Fruit fly (Drosophila melanogaster) whole organism, pupa: ENCODE data around the gene Lcp65Aa.

Source experiments
- CG10348 ChIP-seq: fragments of 200-800 bp; sonication (Bioruptor generic); IDR thresholded peaks from 2 replicates; pipeline ENCODE4 v1.3.6; 2022; ENCODE audit warnings: missing biosample characterization, missing genetic modification characterization
- CG12605 ChIP-seq: fragments of 200-800 bp; sonication (Bioruptor generic); IDR thresholded peaks from 2 replicates; pipeline ENCODE4 v1.3.6; 2022; ENCODE audit warnings: missing biosample characterization, missing genetic modification characterization
- CG13204 ChIP-seq: fragments of 200-800 bp; sonication (Bioruptor generic); optimal IDR thresholded peaks from 2 replicates; lab custom pipeline; 2018; ENCODE audit warnings: missing biosample characterization, mild to moderate bottlenecking, missing genetic modification characterization, moderate library complexity
- CG14655 ChIP-seq: fragments of 200-800 bp; sonication (Bioruptor generic); optimal IDR thresholded peaks from 3 replicates; lab custom pipeline; 2017; ENCODE audit warnings: mild to moderate bottlenecking, missing biosample characterization, missing genetic modification reagents, missing genetic modification characterization
- CG15710 ChIP-seq: fragments of 200-800 bp; sonication (Bioruptor generic); optimal IDR thresholded peaks from 2 replicates; lab custom pipeline; 2018; ENCODE audit warnings: missing biosample characterization, mild to moderate bottlenecking, missing genetic modification characterization, moderate library complexity
- CG17806 ChIP-seq: fragments of 200-800 bp; sonication (Bioruptor generic); optimal IDR thresholded peaks from 2 replicates; lab custom pipeline; 2018; ENCODE audit warnings: missing biosample characterization, mild to moderate bottlenecking, missing genetic modification characterization, moderate library complexity
- CG32121 ChIP-seq: fragments of 200-800 bp; sonication (Bioruptor generic); IDR thresholded peaks from 2 replicates; pipeline ENCODE4 v1.3.6; 2022; ENCODE audit warnings: missing biosample characterization, missing genetic modification characterization
- CG34367 ChIP-seq: fragments of 200-800 bp; sonication (Bioruptor generic); optimal IDR thresholded peaks from 2 replicates; lab custom pipeline; 2018; ENCODE audit warnings: missing biosample characterization, mild to moderate bottlenecking, missing genetic modification characterization
- CG4496 ChIP-seq: fragments of 200-800 bp; sonication (Bioruptor generic); IDR thresholded peaks from 3 replicates; pipeline ENCODE4 v1.3.6; 2022; ENCODE audit warnings: missing biosample characterization, missing genetic modification characterization
- CG8159 ChIP-seq: fragments of 200-800 bp; sonication (Bioruptor generic); optimal IDR thresholded peaks from 3 replicates; lab custom pipeline; 2018; ENCODE audit warnings: missing biosample characterization, mild to moderate bottlenecking, missing genetic modification characterization, moderate library complexity
- CG8301 ChIP-seq: fragments of 200-800 bp; sonication (Bioruptor generic); optimal IDR thresholded peaks from 2 replicates; lab custom pipeline; 2018; ENCODE audit warnings: missing biosample characterization, mild to moderate bottlenecking, missing genetic modification characterization
- CG9948 ChIP-seq: fragments of 200-800 bp; sonication (Bioruptor generic); optimal IDR thresholded peaks from 2 replicates; lab custom pipeline; 2018; ENCODE audit warnings: missing biosample characterization, mild to moderate bottlenecking, missing genetic modification characterization, moderate library complexity
- D1 ChIP-seq: fragments of 200-800 bp; sonication (Bioruptor generic); optimal IDR thresholded peaks from 2 replicates; lab custom pipeline; 2018; ENCODE audit warnings: missing biosample characterization, mild to moderate bottlenecking, missing genetic modification characterization, moderate library complexity
- EcR ChIP-seq: fragments of 200-800 bp; sonication (Bioruptor generic); optimal IDR thresholded peaks from 3 replicates; lab custom pipeline; 2019; ENCODE audit warnings: missing biosample characterization, missing genetic modification characterization, mild to moderate bottlenecking, moderate library complexity, missing genetic modification reagents
- Ets98B ChIP-seq: fragments of 200-800 bp; sonication (Bioruptor generic); IDR thresholded peaks from 2 replicates; pipeline ENCODE4 v1.3.6; 2022; ENCODE audit warnings: missing biosample characterization, missing genetic modification characterization
- Pif1A ChIP-seq: fragments of 200-800 bp; sonication (Bioruptor generic); optimal IDR thresholded peaks from 3 replicates; lab custom pipeline; 2016; ENCODE audit warnings: missing biosample characterization, missing genetic modification characterization
- Pif1B ChIP-seq: fragments of 200-800 bp; sonication (Bioruptor generic); optimal IDR thresholded peaks from 3 replicates; lab custom pipeline; 2016; ENCODE audit warnings: missing biosample characterization, missing genetic modification characterization
- Snoo ChIP-seq: fragments of 200-800 bp; sonication (Bioruptor generic); optimal IDR thresholded peaks from 3 replicates; lab custom pipeline; 2017; ENCODE audit warnings: missing biosample characterization, mild to moderate bottlenecking, missing genetic modification characterization, inconsistent platforms
- fd96Ca ChIP-seq: fragments of 200-800 bp; sonication (Bioruptor generic); IDR thresholded peaks from 3 replicates; pipeline ENCODE4 v1.3.6; 2022; ENCODE audit warnings: missing biosample characterization, missing genetic modification characterization
- gl ChIP-seq: fragments of 200-800 bp; sonication (Bioruptor generic); optimal IDR thresholded peaks from 2 replicates; lab custom pipeline; 2018; ENCODE audit warnings: missing biosample characterization, mild to moderate bottlenecking, missing genetic modification characterization
- rn ChIP-seq: fragments of 200-800 bp; sonication (Bioruptor generic); IDR thresholded peaks from 2 replicates; pipeline ENCODE4 v1.3.6; 2022; ENCODE audit warnings: missing biosample characterization, missing genetic modification characterization

Gene Lcp65Aa

DNA sequence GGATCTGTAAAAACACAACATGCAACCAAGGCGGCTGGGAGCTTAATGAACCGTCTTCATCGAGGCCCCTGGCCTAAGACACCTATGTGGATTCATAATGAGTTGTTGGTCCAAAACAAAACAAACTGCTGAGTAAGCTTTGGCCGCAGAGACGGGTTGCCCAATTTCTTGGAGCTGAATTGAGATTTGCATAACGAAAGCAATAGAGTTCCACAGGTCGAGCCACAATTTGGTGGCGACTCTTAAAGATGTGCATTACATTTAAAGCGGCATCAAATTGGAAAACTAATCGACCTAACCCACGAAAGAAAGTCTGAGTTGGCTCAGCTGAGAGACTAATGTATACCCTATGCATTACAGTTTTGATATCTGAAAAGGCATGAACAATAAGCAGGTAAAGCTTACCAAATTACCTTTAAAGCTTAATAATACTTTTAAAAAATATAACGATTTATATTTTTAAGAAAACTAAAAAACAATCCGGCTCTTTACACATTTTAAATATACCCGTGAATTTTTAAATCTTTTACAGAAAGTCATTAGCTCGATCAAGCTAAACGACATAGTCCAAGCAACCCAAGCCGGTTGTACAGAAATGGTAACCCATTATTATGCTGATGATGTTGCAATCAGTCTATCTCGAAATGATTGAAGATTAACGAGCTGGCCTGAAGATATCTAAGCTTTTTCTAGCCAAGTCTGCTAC lies 6.4 kb downstream of the Lcp65Aa start, which contains the start of gene CG13297:
TSS of gene CG13297 (minus strand) at position 51 of the 706 bp plus-strand sequence.
- TF ChIP-seq CG34367 (tag; lab: Kevin White, UChicago) (no peak), CG9948 (no peak), CG8159 (tag; lab: Kevin White, UChicago) (no peak), fd96Ca (GFP tag; lab: Robert Waterston, UW) (no peak), CG13204 (GFP tag; lab: Kevin White, UChicago) (no peak), Pif1B (GFP tag; lab: Kevin White, UChicago) (no peak), CG14655 (GFP tag; lab: Kevin White, UChicago) (no peak), CG17806 (tag; lab: Kevin White, UChicago) (no peak), Ets98B (GFP tag; lab: Robert Waterston, UW) (no peak), gl (tag; lab: Kevin White, UChicago) (no peak)

- TF ChIP-seq CG12605 (no peak), CG4496 (GFP tag; lab: Robert Waterston, UW) (no peak), Pif1A (GFP tag; lab: Kevin White, UChicago) (no peak), gl (tag; lab: Kevin White, UChicago) (no peak), fd96Ca (GFP tag; lab: Robert Waterston, UW) (no peak), CG13204 (GFP tag; lab: Kevin White, UChicago) (no peak), CG8159 (tag; lab: Kevin White, UChicago) (no peak), CG8301 (tag; lab: Kevin White, UChicago) (no peak), Ets98B (GFP tag; lab: Robert Waterston, UW) (no peak), CG9948 (no peak), D1 (no peak), CG34367 (tag; lab: Kevin White, UChicago) (no peak), CG15710 (no peak), CG10348 (GFP tag; lab: Robert Waterston, UW) (no peak), CG32121 (GFP tag; lab: Robert Waterston, UW) (no peak)
Observed at dm6 chr3L:6158530-6158929, 7.4 kb downstream of the Lcp65Aa start, which contains the start of gene Cpr65Ay. TSS of gene Cpr65Ay (minus strand) at chr3L:6158630.

DNA sequence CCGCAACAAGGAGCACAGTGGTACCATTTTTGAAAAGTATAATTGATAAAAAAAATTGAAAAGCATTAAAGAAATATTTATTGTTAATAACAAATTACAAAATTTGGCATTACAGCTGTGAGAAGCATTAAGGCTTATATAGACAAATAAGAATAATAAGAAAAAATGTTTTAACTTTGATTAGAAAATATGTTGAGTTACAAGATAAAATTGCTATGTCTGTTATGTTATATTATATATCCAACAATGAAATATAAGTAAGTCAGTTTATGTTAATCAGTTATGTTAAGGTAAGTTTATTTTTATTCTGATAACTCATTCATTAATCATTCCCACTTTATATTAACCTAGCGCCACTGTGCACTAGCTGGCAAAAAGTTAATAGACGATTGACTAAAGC lies 8.8 kb downstream of the Lcp65Aa start:
- no peak for TF ChIP-seq Pif1A (GFP tag; lab: Kevin White, UChicago)
- no peak for TF ChIP-seq Ets98B (GFP tag; lab: Robert Waterston, UW)
- TF ChIP-seq CG13204 (GFP tag; lab: Kevin White, UChicago), result no peak
- no peak for TF ChIP-seq CG9948
- TF ChIP-seq CG34367 (tag; lab: Kevin White, UChicago), result no peak
- no peak for TF ChIP-seq gl (tag; lab: Kevin White, UChicago)
- TF ChIP-seq CG32121 (GFP tag; lab: Robert Waterston, UW), result no peak
- no peak for TF ChIP-seq rn
- no peak for TF ChIP-seq CG12605
- no peak for TF ChIP-seq fd96Ca (GFP tag; lab: Robert Waterston, UW)
- no peak for TF ChIP-seq CG4496 (GFP tag; lab: Robert Waterston, UW)
- no peak for TF ChIP-seq D1
- no peak for TF ChIP-seq CG14655 (GFP tag; lab: Kevin White, UChicago)
- no peak for TF ChIP-seq CG8159 (tag; lab: Kevin White, UChicago)
- no peak for TF ChIP-seq EcR (GFP tag; lab: Kevin White, UChicago)
- no peak for TF ChIP-seq Snoo (tag; lab: Kevin White, UChicago)
- TF ChIP-seq CG8301 (tag; lab: Kevin White, UChicago), result no peak
- TF ChIP-seq Pif1B (GFP tag; lab: Kevin White, UChicago), result no peak

DNA sequence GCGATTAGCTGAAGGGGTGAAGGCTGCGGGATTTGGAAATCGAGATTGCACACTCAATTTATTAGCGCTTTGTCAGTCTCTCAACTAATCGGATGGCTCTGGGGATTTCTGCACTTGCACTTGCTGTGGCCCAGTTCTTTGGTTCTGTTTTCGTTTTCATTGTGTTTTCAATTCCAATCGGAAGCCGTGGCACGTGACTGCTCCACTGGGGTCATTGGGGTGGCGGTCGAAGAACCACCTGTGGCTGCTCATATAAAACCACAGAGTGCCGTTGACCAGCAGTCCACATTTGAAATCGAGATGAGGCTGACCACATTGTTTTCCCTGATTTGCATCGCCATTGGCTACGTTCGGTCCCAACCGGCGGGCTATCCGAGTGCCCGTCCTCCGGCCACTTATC lies 9.4 kb downstream of the Lcp65Aa start, which contains the start of gene Cpr65Az:
TSS of gene Cpr65Az (plus strand) at position 301 of the 400 bp plus-strand sequence.
- TF ChIP-seq CG32121 (GFP tag; lab: Robert Waterston, UW) (no peak), CG13204 (GFP tag; lab: Kevin White, UChicago) (no peak), CG12605 (no peak)

dm6 chr3L:6161997-6162396 lies 10.9 kb downstream of the Lcp65Aa start:
- TF ChIP-seq Pif1A (GFP tag; lab: Kevin White, UChicago), result no peak
- TF ChIP-seq Snoo (tag; lab: Kevin White, UChicago), result no peak
- TF ChIP-seq CG34367 (tag; lab: Kevin White, UChicago), result no peak
- no peak for TF ChIP-seq CG13204 (GFP tag; lab: Kevin White, UChicago)
- TF ChIP-seq Ets98B (GFP tag; lab: Robert Waterston, UW), result no peak
- no peak for TF ChIP-seq CG9948
- TF ChIP-seq EcR (GFP tag; lab: Kevin White, UChicago), result no peak
- no peak for TF ChIP-seq CG12605
- TF ChIP-seq CG32121 (GFP tag; lab: Robert Waterston, UW), result no peak
- TF ChIP-seq CG17806 (tag; lab: Kevin White, UChicago), result no peak
- no peak for TF ChIP-seq CG8301 (tag; lab: Kevin White, UChicago)
- no peak for TF ChIP-seq Pif1B (GFP tag; lab: Kevin White, UChicago)
- no peak for TF ChIP-seq CG4496 (GFP tag; lab: Robert Waterston, UW)
- no peak for TF ChIP-seq fd96Ca (GFP tag; lab: Robert Waterston, UW)
- no peak for TF ChIP-seq gl (tag; lab: Kevin White, UChicago)
- TF ChIP-seq D1, result no peak
- TF ChIP-seq CG15710, result no peak
- no peak for TF ChIP-seq CG8159 (tag; lab: Kevin White, UChicago)
- TF ChIP-seq CG10348 (GFP tag; lab: Robert Waterston, UW), result no peak
- no peak for TF ChIP-seq rn
